Worm (Caenorhabditis elegans): ENCODE measurements around the gene affl-2.

Gene affl-2

DNA sequence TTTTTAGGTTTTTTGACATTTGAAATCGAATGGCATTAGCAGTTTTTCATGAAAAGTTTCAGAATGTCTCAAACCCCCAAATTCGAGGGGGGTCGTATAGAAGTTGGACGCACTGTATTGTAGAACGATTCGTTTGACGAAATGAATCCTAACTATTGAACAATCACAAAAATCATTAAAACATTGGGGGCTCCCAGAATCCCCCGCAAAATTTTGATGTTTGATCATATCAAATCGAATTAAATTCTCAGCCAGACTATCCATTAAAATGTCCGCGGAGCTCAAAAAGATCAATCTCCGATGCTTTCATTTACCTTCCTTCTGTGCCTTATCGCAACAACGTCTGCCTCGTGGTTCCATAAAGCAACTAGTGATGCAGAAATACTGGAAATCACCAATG lies 53.8 kb downstream of the affl-2 start, which contains the start of gene F30H5.5:
Gene F30H5.5 (plus strand): TSS at position 301 of the 400 bp plus-strand sequence.
- TF ChIP-seq ceh-13 (GFP tag; optimal IDR thresholded peaks at IDR 0.05), result no peak
- TF ChIP-seq tbx-11 (GFP tag; IDR thresholded peaks at IDR 0.05), result no peak
- TF ChIP-seq flt-1 (GFP tag; IDR thresholded peaks at IDR 0.05), result no peak
- TF ChIP-seq ceh-36 (tag; optimal IDR thresholded peaks at IDR 0.05), result no peak
- no peak for TF ChIP-seq ama-1 (optimal IDR thresholded peaks at IDR 0.05)
- no peak for TF ChIP-seq pes-1 (GFP tag; IDR thresholded peaks at IDR 0.05)
